Fruit fly (Drosophila melanogaster) S2 (cell line): ENCODE results near the gene CG6847.

Experiments
- CG8478 ChIP-seq: fragments of >200 bp; optimal IDR thresholded peaks from 2 replicates; lab custom pipeline; 2018
- CTCF ChIP-seq, 2 experiments: fragments of >200 bp; optimal IDR thresholded peaks; 2 replicates each; lab custom pipeline; 2018

Gene CG6847

dm6 chrX:17910941-17911703, at the start of gene CG6847:
CG6847 (plus strand) TSS chrX:17911462.
- TF ChIP-seq CTCF (optimal IDR thresholded peaks at IDR 0.05; lab: Kevin White, UChicago) (no peak), CG8478 (lab: Kevin White, UChicago) (no peak)

DNA sequence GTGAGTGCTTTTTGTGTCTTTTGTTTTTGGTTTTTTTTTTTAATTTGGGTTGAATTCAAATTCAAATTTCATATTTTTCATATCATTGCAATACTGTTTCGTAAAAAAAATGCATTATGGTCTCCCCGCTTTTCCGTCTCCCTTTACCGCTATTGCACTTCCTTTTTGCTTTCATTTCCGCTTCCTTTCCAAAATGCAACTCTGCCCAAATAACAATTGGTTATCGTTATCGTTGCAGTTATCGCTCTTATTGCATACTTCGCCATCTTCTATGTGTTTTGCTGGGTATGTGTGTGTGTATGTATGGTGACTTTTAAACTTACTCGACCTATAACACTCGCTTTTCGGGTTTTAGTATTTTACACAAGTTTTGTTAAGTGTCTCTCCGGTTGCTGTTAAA, 46.2 kb upstream of the CG6847 start:
- TF ChIP-seq CG8478 (lab: Kevin White, UChicago), result no peak
- no peak for TF ChIP-seq CTCF (optimal IDR thresholded peaks at IDR 0.05; lab: Kevin White, UChicago)

- no peak for TF ChIP-seq CG8478 (lab: Kevin White, UChicago)
- peak in 1 of 2 experiments; percentile 65 for TF ChIP-seq CTCF (optimal IDR thresholded peaks at IDR 0.05; lab: Kevin White, UChicago)
These were observed 40.5 kb upstream of the CG6847 start for dm6 chrX:17870614-17871394.

DNA sequence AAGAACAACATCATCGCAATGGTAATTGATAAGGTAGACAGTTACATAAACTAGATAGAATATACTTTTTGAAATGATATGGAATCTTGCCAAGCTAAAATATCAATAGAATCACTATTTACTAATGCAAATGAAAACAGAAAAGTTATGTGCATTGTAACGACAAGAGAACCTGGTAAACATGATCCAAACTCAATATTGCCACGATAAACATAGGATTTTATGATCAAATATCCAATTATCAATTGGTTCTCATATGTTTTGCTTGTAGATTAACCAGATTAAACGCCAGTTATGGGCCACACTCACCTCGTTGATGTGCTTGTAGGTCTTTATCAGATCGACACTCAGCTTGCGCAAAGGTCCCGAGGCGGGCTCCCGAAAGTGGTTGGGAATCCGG, 39.0 kb upstream of the CG6847 start:
- no peak for TF ChIP-seq CG8478 (lab: Kevin White, UChicago)
- no peak for TF ChIP-seq CTCF (optimal IDR thresholded peaks at IDR 0.05; lab: Kevin White, UChicago)

dm6 chrX:17873329-17873728, 37.9 kb upstream of the CG6847 start:
- TF ChIP-seq CG8478 (lab: Kevin White, UChicago), result no peak
- no peak for TF ChIP-seq CTCF (optimal IDR thresholded peaks at IDR 0.05; lab: Kevin White, UChicago)

- TF ChIP-seq CG8478 (lab: Kevin White, UChicago), result no peak
- no peak for TF ChIP-seq CTCF (optimal IDR thresholded peaks at IDR 0.05; lab: Kevin White, UChicago)
These were observed 36.2 kb upstream of the CG6847 start for dm6 chrX:17875014-17875589.

dm6 chrX:17875695-17876094, 35.6 kb upstream of the CG6847 start:
- no peak for TF ChIP-seq CTCF (optimal IDR thresholded peaks at IDR 0.05; lab: Kevin White, UChicago)
- no peak for TF ChIP-seq CG8478 (lab: Kevin White, UChicago)

dm6 chrX:17876518-17876917, 34.7 kb upstream of the CG6847 start:
- TF ChIP-seq CG8478 (lab: Kevin White, UChicago) (no peak), CTCF (optimal IDR thresholded peaks at IDR 0.05; lab: Kevin White, UChicago) (no peak)

- TF ChIP-seq CG8478 (lab: Kevin White, UChicago) (no peak), CTCF (optimal IDR thresholded peaks at IDR 0.05; lab: Kevin White, UChicago) (no peak)
These were observed 33.3 kb upstream of the CG6847 start for dm6 chrX:17877974-17878373.

dm6 chrX:17878632-17879033, 32.6 kb upstream of the CG6847 start:
- TF ChIP-seq CG8478 (lab: Kevin White, UChicago), result no peak

DNA sequence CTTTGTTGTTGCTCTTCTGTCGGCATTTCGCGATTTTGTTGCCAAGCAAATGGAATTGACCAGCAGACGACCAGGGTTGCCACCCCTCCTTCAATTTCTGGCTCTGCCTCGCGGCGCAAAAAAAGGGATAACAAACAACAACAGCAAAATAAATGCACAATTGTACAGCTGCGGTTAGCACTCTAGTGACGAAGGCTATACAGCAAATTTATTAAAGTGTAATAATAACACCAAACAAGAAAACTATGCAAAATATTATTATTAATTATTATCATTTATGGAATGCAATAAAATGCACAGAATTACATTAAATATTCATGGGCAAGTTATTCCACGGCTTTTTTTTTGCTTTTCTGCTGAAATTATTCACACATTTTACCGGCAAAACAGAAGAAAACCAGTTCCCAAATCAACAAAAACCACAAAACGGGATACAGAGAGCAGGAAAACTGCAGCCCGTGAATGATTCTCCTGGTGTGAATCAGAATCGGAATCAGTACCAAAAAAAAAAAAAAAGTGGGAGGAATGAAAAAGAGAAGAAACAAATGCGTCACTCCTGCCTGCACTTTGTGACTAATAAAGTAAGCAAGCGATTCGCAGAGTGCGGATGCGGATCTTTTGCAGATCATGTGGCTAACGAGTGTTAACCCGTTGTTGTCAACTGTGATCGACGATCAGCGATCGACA, 31.9 kb upstream of the CG6847 start:
- TF ChIP-seq CTCF (optimal IDR thresholded peaks at IDR 0.05; lab: Kevin White, UChicago) (no peak), CG8478 (lab: Kevin White, UChicago) (no peak)

DNA sequence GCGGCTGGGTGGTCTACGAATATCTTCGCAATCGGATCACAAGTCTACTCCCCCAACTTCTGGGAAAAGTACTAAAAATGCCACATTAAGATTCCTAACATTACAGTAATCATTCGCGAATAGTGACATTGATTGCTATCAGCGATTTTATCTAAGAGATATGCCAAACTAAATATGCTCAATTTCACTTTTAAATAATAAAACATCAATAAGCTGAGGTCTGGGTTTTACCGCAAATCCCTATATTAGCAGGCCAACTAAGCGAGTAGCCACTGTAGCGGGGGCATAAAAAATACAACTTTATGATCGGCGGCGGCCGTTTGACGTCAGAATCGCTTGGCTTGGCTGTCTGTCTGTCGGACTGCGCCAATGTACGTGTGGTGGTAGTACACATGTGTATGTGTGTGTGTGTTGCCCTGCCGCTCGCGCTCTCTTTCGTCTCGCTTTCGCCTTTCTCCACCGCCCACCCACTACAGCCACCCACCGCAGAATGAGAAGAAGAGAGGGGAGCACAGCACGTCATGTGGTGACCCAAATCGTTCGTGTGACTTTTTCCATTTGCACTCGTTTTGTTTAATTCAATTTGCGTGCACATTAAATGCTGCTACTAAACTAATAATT, 30.9 kb upstream of the CG6847 start:
- TF ChIP-seq CTCF (optimal IDR thresholded peaks at IDR 0.05; lab: Kevin White, UChicago), result no peak
- TF ChIP-seq CG8478 (lab: Kevin White, UChicago), result no peak

- TF ChIP-seq CTCF (optimal IDR thresholded peaks at IDR 0.05; lab: Kevin White, UChicago), result no peak
- TF ChIP-seq CG8478 (lab: Kevin White, UChicago), result no peak
These were observed 29.8 kb upstream of the CG6847 start for dm6 chrX:17881138-17882121.
